Fruit fly (Drosophila melanogaster): ENCODE measurements around the gene CG6845.

CG6845 gene

dm6 chr3L:131151-131997 is 14.9 kb upstream of the CG6845 start (continued):
- TF ChIP-seq CG10147 (GFP tag; optimal IDR thresholded peaks at IDR 0.05): no peak
- no peak for TF ChIP-seq CG8290 (GFP tag; optimal IDR thresholded peaks at IDR 0.05)
- peak in 1 of 2 experiments; percentile 73 for TF ChIP-seq CG8290 (tag; optimal IDR thresholded peaks at IDR 0.05)
- peak; percentile 3 for TF ChIP-seq CG9876 (GFP tag; optimal IDR thresholded peaks at IDR 0.05)
- TF ChIP-seq CG18599 (GFP tag; optimal IDR thresholded peaks at IDR 0.05): peak; percentile 73
- peak; percentile 6; the same call in 1 of the 3 replicates for TF ChIP-seq CG16813 (GFP tag; IDR thresholded peaks at IDR 0.05; ENCODE audit: partially characterized antibody)
- peak; percentile 91 for TF ChIP-seq Med (GFP tag)
- no peak for TF ChIP-seq CG11560 (tag; IDR thresholded peaks at IDR 0.05)
- peak; percentile 53 for TF ChIP-seq CG12071 (GFP tag; optimal IDR thresholded peaks at IDR 0.05)
- peak in 1 of 3 experiments; percentile 91 for TF ChIP-seq Stat92E (GFP tag; optimal IDR thresholded peaks at IDR 0.05)
- peak; percentile 49 for TF ChIP-seq CG17359 (tag; optimal IDR thresholded peaks at IDR 0.05)
- no peak for TF ChIP-seq emc (GFP tag; optimal IDR thresholded peaks at IDR 0.05)
- peak; percentile 89 for TF ChIP-seq yki (optimal IDR thresholded peaks at IDR 0.05)
- TF ChIP-seq Hand (GFP tag; optimal IDR thresholded peaks at IDR 0.05): peak; percentile 57
- peak; percentile 35 for TF ChIP-seq HmgD (GFP tag; optimal IDR thresholded peaks at IDR 0.05)
- TF ChIP-seq CG7556 (GFP tag; optimal IDR thresholded peaks at IDR 0.05): no peak
- TF ChIP-seq CG6813 (GFP tag; optimal IDR thresholded peaks at IDR 0.05): peak; percentile 29
- TF ChIP-seq CG10462 (GFP tag; optimal IDR thresholded peaks at IDR 0.05): no peak
- peak; percentile 42 for TF ChIP-seq CG6683 (GFP tag; optimal IDR thresholded peaks at IDR 0.05)
- peak; percentile 100 for TF ChIP-seq sd (tag; optimal IDR thresholded peaks at IDR 0.05)
- TF ChIP-seq Trl (optimal IDR thresholded peaks at IDR 0.05): peak; percentile 97 to 100
- TF ChIP-seq Trl (GFP tag; optimal IDR thresholded peaks at IDR 0.05): peak; percentile 83
- peak; percentile 100 for TF ChIP-seq sqz (GFP tag; optimal IDR thresholded peaks at IDR 0.05)
- TF ChIP-seq schlank (tag; optimal IDR thresholded peaks at IDR 0.05): peak; percentile 15
- TF ChIP-seq Adf1 (GFP tag; IDR thresholded peaks at IDR 0.05): peak; percentile 98
- TF ChIP-seq sug (tag; optimal IDR thresholded peaks at IDR 0.05): peak; percentile 54
- TF ChIP-seq CG17568 (GFP tag; optimal IDR thresholded peaks at IDR 0.05): peak; percentile 82
- TF ChIP-seq Awh (GFP tag; IDR thresholded peaks at IDR 0.05): no peak
- peak; percentile 94 for TF ChIP-seq ftz-f1 (GFP tag; optimal IDR thresholded peaks at IDR 0.05)
- TF ChIP-seq Jarid2 (GFP tag; optimal IDR thresholded peaks at IDR 0.05): peak; percentile 91
- no peak for TF ChIP-seq CG3847 (GFP tag; IDR thresholded peaks at IDR 0.05)
- peak; percentile 82 for TF ChIP-seq klu (GFP tag; IDR thresholded peaks at IDR 0.05)
- no peak for TF ChIP-seq Optix (GFP tag; IDR thresholded peaks at IDR 0.05)
- peak; percentile 36 for TF ChIP-seq CG11504 (tag; optimal IDR thresholded peaks at IDR 0.05)
- TF ChIP-seq stc (GFP tag; IDR thresholded peaks at IDR 0.05): no peak
- TF ChIP-seq fd64A (GFP tag; optimal IDR thresholded peaks at IDR 0.05): peak; percentile 12
- TF ChIP-seq CG9932 (GFP tag; IDR thresholded peaks at IDR 0.05): peak; percentile 45
- TF ChIP-seq Hr51 (GFP tag; optimal IDR thresholded peaks at IDR 0.05): no peak
- TF ChIP-seq CG12769 (tag; optimal IDR thresholded peaks at IDR 0.05): peak; percentile 70
- no peak for TF ChIP-seq CG17829 (tag; optimal IDR thresholded peaks at IDR 0.05)
- TF ChIP-seq CG17328 (GFP tag; IDR thresholded peaks at IDR 0.05): peak; percentile 10; the same call in 1 of the 2 replicates
- TF ChIP-seq gsb-n (tag; optimal IDR thresholded peaks at IDR 0.05): peak; percentile 17
- TF ChIP-seq pfk (GFP tag; optimal IDR thresholded peaks at IDR 0.05): peak; percentile 78
- TF ChIP-seq disco-r (GFP tag; optimal IDR thresholded peaks at IDR 0.05): peak; percentile 29
- TF ChIP-seq Meics (GFP tag; optimal IDR thresholded peaks at IDR 0.05): peak; percentile 40
- TF ChIP-seq CG11085 (GFP tag; IDR thresholded peaks at IDR 0.05): 0 out of 2 replicates have a peak, but pooled peaks have one; percentile 12
- peak; percentile 14 for TF ChIP-seq her (GFP tag; optimal IDR thresholded peaks at IDR 0.05)
- TF ChIP-seq oc (tag; optimal IDR thresholded peaks at IDR 0.05): peak; percentile 44
- TF ChIP-seq CHES-1-like (GFP tag; optimal IDR thresholded peaks at IDR 0.05): peak; percentile 36

Measured in whole organism, embryonic.